Fruit fly (Drosophila melanogaster) whole organism, embryonic: ENCODE data around the gene CG43797.

ENCODE experiments used
- Ada2b ChIP-seq: fragments of 200-800 bp; sonication (Bioruptor generic); IDR thresholded peaks from 2 replicates; pipeline ENCODE4 v1.3.6; 2022; ENCODE audit warnings: missing biosample characterization, missing genetic modification characterization
- Bteb2 ChIP-seq: fragments of 200-800 bp; sonication (Bioruptor generic); optimal IDR thresholded peaks from 2 replicates; lab custom pipeline; 2016; ENCODE audit warnings: missing biosample characterization, missing genetic modification characterization
- CG11247 ChIP-seq: fragments of 200-800 bp; sonication (Bioruptor generic); IDR thresholded peaks from 2 replicates; pipeline ENCODE4 v1.3.6; 2022; ENCODE audit warnings: missing biosample characterization, missing genetic modification characterization
- CG12769 ChIP-seq: fragments of 200-800 bp; sonication (Bioruptor generic); optimal IDR thresholded peaks from 2 replicates; lab custom pipeline; 2019; ENCODE audit warnings: missing biosample characterization, mild to moderate bottlenecking, missing genetic modification characterization, moderate library complexity
- CG14014 ChIP-seq: fragments of 200-800 bp; sonication (Bioruptor generic); IDR thresholded peaks from 2 replicates; pipeline ENCODE4 v1.3.6; 2022; ENCODE audit warnings: missing biosample characterization, missing genetic modification characterization
- CG15269 ChIP-seq: fragments of 200-800 bp; sonication (Bioruptor generic); optimal IDR thresholded peaks from 2 replicates; lab custom pipeline; 2018; ENCODE audit warnings: missing biosample characterization, mild to moderate bottlenecking, missing genetic modification characterization, moderate library complexity
- CG17802 ChIP-seq: fragments of 200-800 bp; sonication (Bioruptor generic); optimal IDR thresholded peaks from 2 replicates; lab custom pipeline; 2018; ENCODE audit warnings: missing biosample characterization, mild to moderate bottlenecking, missing genetic modification characterization, moderate library complexity
- CG2120 ChIP-seq: fragments of 200-800 bp; sonication (Bioruptor generic); optimal IDR thresholded peaks from 3 replicates; lab custom pipeline; 2016; ENCODE audit warnings: missing biosample characterization, missing genetic modification characterization
- CG4360 ChIP-seq: fragments of 200-800 bp; sonication (Bioruptor generic); IDR thresholded peaks from 2 replicates; pipeline ENCODE4 v1.3.6; 2022; ENCODE audit warnings: missing biosample characterization, missing genetic modification characterization
- CG5180 ChIP-seq: fragments of 200-800 bp; sonication (Bioruptor generic); optimal IDR thresholded peaks from 3 replicates; lab custom pipeline; 2017; ENCODE audit warnings: missing biosample characterization, missing genetic modification characterization, mild to moderate bottlenecking, moderate library complexity, missing genetic modification reagents
- CG6689 ChIP-seq: fragments of 200-800 bp; sonication (Bioruptor generic); IDR thresholded peaks from 2 replicates; pipeline ENCODE4 v1.3.6; 2022; ENCODE audit warnings: missing biosample characterization, missing genetic modification characterization
- CG6765 ChIP-seq: fragments of 200-800 bp; sonication (Bioruptor generic); optimal IDR thresholded peaks from 3 replicates; lab custom pipeline; 2017; ENCODE audit warnings: missing biosample characterization, mild to moderate bottlenecking, missing genetic modification characterization
- CG8388 ChIP-seq: fragments of 200-800 bp; sonication (Bioruptor generic); optimal IDR thresholded peaks from 2 replicates; lab custom pipeline; 2019; ENCODE audit warnings: missing biosample characterization, mild to moderate bottlenecking, missing genetic modification characterization, moderate library complexity
- Dll ChIP-seq: fragments of 200-800 bp; sonication (Bioruptor generic); IDR thresholded peaks from 4 replicates; pipeline ENCODE4 v1.3.6; 2022; ENCODE audit warnings: missing biosample characterization, missing genetic modification characterization; ENCODE audit not compliant: partially characterized antibody
- Doc2 ChIP-seq: fragments of 200-800 bp; sonication (Bioruptor generic); IDR thresholded peaks from 2 replicates; pipeline ENCODE4 v1.3.6; 2022; ENCODE audit warnings: missing biosample characterization, missing genetic modification characterization
- H15 ChIP-seq: fragments of 200-800 bp; sonication (Bioruptor generic); IDR thresholded peaks from 3 replicates; pipeline ENCODE4 v1.3.6; 2022; ENCODE audit warnings: missing biosample characterization, missing genetic modification characterization
- Hmr ChIP-seq: fragments of 200-800 bp; sonication (Bioruptor generic); optimal IDR thresholded peaks from 3 replicates; lab custom pipeline; 2017; ENCODE audit warnings: mild to moderate bottlenecking, missing biosample characterization, missing genetic modification reagents, missing genetic modification characterization
- Hr78 ChIP-seq, 2 experiments: fragments of 200-800 bp in 1 of 2; fragments of >200 bp in 1 of 2; sonication (Bioruptor generic) in 1 of 2; optimal IDR thresholded peaks; 2 replicates each; lab custom pipeline; 2017 to 2019; ENCODE audit warnings: missing biosample characterization in 2 of 2, missing genetic modification characterization in 2 of 2, mild to moderate bottlenecking in 1 of 2, moderate library complexity in 1 of 2
- NC2α ChIP-seq: fragments of 200-800 bp; sonication (Bioruptor generic); optimal IDR thresholded peaks from 2 replicates; lab custom pipeline; 2016; ENCODE audit warnings: missing biosample characterization, missing genetic modification characterization
- Nf-YB ChIP-seq: fragments of 200-800 bp; sonication (Bioruptor generic); optimal IDR thresholded peaks from 3 replicates; lab custom pipeline; 2019; ENCODE audit warnings: missing biosample characterization, mild to moderate bottlenecking, missing genetic modification characterization, moderate library complexity
- Ptx1 ChIP-seq: fragments of 200-800 bp; sonication (Bioruptor generic); IDR thresholded peaks from 2 replicates; pipeline ENCODE4 v1.3.6; 2022; ENCODE audit warnings: missing biosample characterization, missing genetic modification characterization
- Sox102F ChIP-seq: fragments of 200-800 bp; sonication (Bioruptor generic); optimal IDR thresholded peaks from 2 replicates; lab custom pipeline; 2018; ENCODE audit warnings: missing biosample characterization, mild to moderate bottlenecking, missing genetic modification characterization, moderate library complexity
- Xrp1 ChIP-seq: fragments of 200-800 bp; sonication (Bioruptor generic); IDR thresholded peaks from 2 replicates; pipeline ENCODE4 v1.3.6; 2022; ENCODE audit warnings: missing biosample characterization, missing genetic modification characterization
- ara ChIP-seq: fragments of 200-800 bp; sonication (Bioruptor generic); IDR thresholded peaks from 2 replicates; pipeline ENCODE4 v1.3.6; 2022; ENCODE audit warnings: missing biosample characterization, missing genetic modification characterization
- bowl ChIP-seq: fragments of 200-800 bp; sonication (Bioruptor generic); IDR thresholded peaks from 2 replicates; pipeline ENCODE4 v1.3.6; 2022; ENCODE audit warnings: missing biosample characterization, missing genetic modification characterization
- chif ChIP-seq, 2 experiments: fragments of 200-800 bp; sonication (Bioruptor generic); optimal IDR thresholded peaks; 3 replicates each; lab custom pipeline; 2016; ENCODE audit warnings: missing biosample characterization in 2 of 2, missing genetic modification characterization in 2 of 2
- crc ChIP-seq: fragments of 200-800 bp; sonication (Bioruptor generic); optimal IDR thresholded peaks from 2 replicates; lab custom pipeline; 2016; ENCODE audit warnings: missing biosample characterization, missing genetic modification characterization
- croc ChIP-seq: fragments of 200-800 bp; sonication (Bioruptor generic); conservative IDR thresholded peaks from 3 replicates; pipeline ENCODE4 v1.3.6; 2022; ENCODE audit warnings: missing biosample characterization, missing genetic modification characterization
- dysf ChIP-seq: fragments of 200-800 bp; sonication (Bioruptor generic); IDR thresholded peaks from 3 replicates; pipeline ENCODE4 v1.3.6; 2022; ENCODE audit warnings: missing biosample characterization, missing genetic modification characterization
- ftz-f1 ChIP-seq: fragments of 200-800 bp; sonication (Bioruptor generic); optimal IDR thresholded peaks from 2 replicates; lab custom pipeline; 2016; ENCODE audit warnings: missing biosample characterization, missing genetic modification characterization
- gcm2 ChIP-seq: fragments of 200-800 bp; sonication (Bioruptor generic); optimal IDR thresholded peaks from 2 replicates; lab custom pipeline; 2016; ENCODE audit warnings: missing biosample characterization, missing genetic modification characterization
- gem ChIP-seq: fragments of 200-800 bp; sonication (Bioruptor generic); optimal IDR thresholded peaks from 2 replicates; lab custom pipeline; 2019; ENCODE audit warnings: missing biosample characterization, mild to moderate bottlenecking, missing genetic modification characterization, moderate library complexity
- h ChIP-seq: fragments of >200 bp; optimal IDR thresholded peaks from 2 replicates; lab custom pipeline; 2017
- ind ChIP-seq: fragments of 200-800 bp; sonication (Bioruptor generic); optimal IDR thresholded peaks from 3 replicates; lab custom pipeline; 2016; ENCODE audit warnings: missing biosample characterization, missing genetic modification characterization
- insv ChIP-seq, 2 experiments: fragments of 200-800 bp; sonication (Bioruptor generic); optimal IDR thresholded peaks; 3 replicates each; lab custom pipeline; 2016 to 2018; ENCODE audit warnings: missing biosample characterization in 2 of 2, missing genetic modification characterization in 2 of 2
- luna ChIP-seq: fragments of 200-800 bp; sonication (Bioruptor generic); optimal IDR thresholded peaks from 2 replicates; lab custom pipeline; 2016; ENCODE audit warnings: missing biosample characterization, missing genetic modification characterization
- maf-S ChIP-seq: fragments of 200-800 bp; sonication (Bioruptor generic); optimal IDR thresholded peaks from 2 replicates; lab custom pipeline; 2016; ENCODE audit warnings: missing biosample characterization, missing genetic modification characterization
- nau ChIP-seq: fragments of 200-800 bp; sonication (Bioruptor generic); optimal IDR thresholded peaks from 3 replicates; lab custom pipeline; 2017; ENCODE audit warnings: missing biosample characterization, mild to moderate bottlenecking, missing genetic modification characterization, missing genetic modification reagents
- nom ChIP-seq: fragments of 200-800 bp; sonication (Bioruptor generic); optimal IDR thresholded peaks from 2 replicates; lab custom pipeline; 2017; ENCODE audit warnings: missing biosample characterization, missing genetic modification characterization, mild to moderate bottlenecking, moderate library complexity, missing genetic modification reagents
- otp ChIP-seq: fragments of 200-800 bp; sonication (Bioruptor generic); IDR thresholded peaks from 3 replicates; pipeline ENCODE4, ENCODE4 v1.3.6; 2022; ENCODE audit warnings: missing biosample characterization, missing genetic modification characterization
- pan ChIP-seq, 4 experiments: fragments of >200 bp in 3 of 4; fragments of 200-800 bp in 1 of 4; sonication (Bioruptor generic) in 1 of 4; optimal IDR thresholded peaks in 3 of 4; IDR thresholded peaks in 1 of 4; 2 replicates each; pipeline versions ENCODE4 v1.3.6 to Lab custom; 2017 to 2022; ENCODE audit warnings: missing biosample characterization in 2 of 4, missing genetic modification characterization in 2 of 4, mixed read lengths in 1 of 4
- pb ChIP-seq: fragments of 200-800 bp; sonication (Bioruptor generic); optimal IDR thresholded peaks from 3 replicates; lab custom pipeline; 2016; ENCODE audit warnings: missing biosample characterization, missing genetic modification characterization
- pita ChIP-seq: fragments of 200-800 bp; sonication (Bioruptor generic); optimal IDR thresholded peaks from 2 replicates; lab custom pipeline; 2017; ENCODE audit warnings: missing biosample characterization, mild to moderate bottlenecking, missing genetic modification characterization
- run ChIP-seq: fragments of 200-800 bp; sonication (Bioruptor generic); optimal IDR thresholded peaks from 3 replicates; lab custom pipeline; 2018; ENCODE audit warnings: missing biosample characterization, mild to moderate bottlenecking, missing genetic modification characterization
- scrt ChIP-seq: fragments of 200-800 bp; sonication (Bioruptor generic); optimal IDR thresholded peaks from 2 replicates; lab custom pipeline; 2018; ENCODE audit warnings: missing biosample characterization, mild to moderate bottlenecking, missing genetic modification characterization, moderate library complexity
- slp2 ChIP-seq: fragments of 200-800 bp; sonication (Bioruptor generic); optimal IDR thresholded peaks from 2 replicates; lab custom pipeline; 2016; ENCODE audit warnings: missing biosample characterization, missing genetic modification characterization
- tll ChIP-seq, 2 experiments: fragments of 200-800 bp in 1 of 2; fragments of >200 bp in 1 of 2; sonication (Bioruptor generic) in 1 of 2; optimal IDR thresholded peaks; 2 replicates each; lab custom pipeline; 2017 to 2019; ENCODE audit warnings: missing biosample characterization in 2 of 2, missing genetic modification characterization in 2 of 2, mild to moderate bottlenecking in 1 of 2, moderate library complexity in 1 of 2
- usp ChIP-seq: fragments of >200 bp; optimal IDR thresholded peaks from 2 replicates; lab custom pipeline; 2017; ENCODE audit warnings: missing biosample characterization, missing genetic modification characterization
- vvl ChIP-seq: fragments of 200-800 bp; sonication (Bioruptor generic); IDR thresholded peaks from 2 replicates; pipeline ENCODE4 v1.3.6; 2022; ENCODE audit warnings: missing biosample characterization, missing genetic modification characterization

Gene CG43797

dm6 chr2L:4021608-4022342 is 22.0 kb downstream of the CG43797 start (continued):
- TF ChIP-seq croc (GFP tag; lab: Robert Waterston, UW) (no peak), CG2120 (GFP tag; lab: Kevin White, UChicago) (no peak), Sox102F (GFP tag; lab: Kevin White, UChicago) (no peak), bowl (GFP tag; lab: Robert Waterston, UW) (no peak), Ptx1 (GFP tag; lab: Robert Waterston, UW) (no peak), gcm2 (GFP tag; lab: Kevin White, UChicago) (no peak), nom (GFP tag; lab: Kevin White, UChicago) (no peak), scrt (no peak), tll (GFP tag; optimal IDR thresholded peaks at IDR 0.05; lab: Kevin White, UChicago) (peak in 1 of 2 experiments; percentile 49), Ada2b (GFP tag; lab: Robert Waterston, UW) (no peak), h (lab: Kevin White, UChicago) (no peak), CG6765 (GFP tag; lab: Kevin White, UChicago) (no peak), Dll (no peak), pan (optimal IDR thresholded peaks at IDR 0.05; lab: Kevin White, UChicago) (no peak), pan (GFP tag; optimal IDR thresholded peaks at IDR 0.05 in 1 of 2, IDR thresholded peaks at IDR 0.05 in 1 of 2) (no peak), CG17802 (tag; lab: Kevin White, UChicago) (no peak), CG6689 (GFP tag; lab: Robert Waterston, UW) (peak; percentile 19; the same call in 1 of the 2 replicates), CG12769 (no peak), vvl (GFP tag; lab: Robert Waterston, UW) (no peak), Bteb2 (GFP tag; lab: Kevin White, UChicago) (no peak), chif (GFP tag; optimal IDR thresholded peaks at IDR 0.05; lab: Kevin White, UChicago) (no peak), Doc2 (GFP tag; lab: Robert Waterston, UW) (no peak), ind (GFP tag; lab: Kevin White, UChicago) (no peak), dysf (GFP tag; lab: Robert Waterston, UW) (no peak), pb (GFP tag; lab: Kevin White, UChicago) (no peak), Xrp1 (GFP tag; lab: Robert Waterston, UW) (peak; percentile 47; the same call in 1 of the 2 replicates), crc (GFP tag; lab: Kevin White, UChicago) (no peak), ftz-f1 (GFP tag; lab: Kevin White, UChicago) (no peak), luna (no peak), slp2 (GFP tag; lab: Kevin White, UChicago) (no peak), Hr78 (GFP tag; optimal IDR thresholded peaks at IDR 0.05; lab: Kevin White, UChicago) (no peak), CG14014 (no peak), CG4360 (GFP tag; lab: Robert Waterston, UW) (0 out of 2 replicates have a peak, but pooled peaks have one; percentile 29), pita (GFP tag; lab: Kevin White, UChicago) (no peak), NC2α (GFP tag; lab: Kevin White, UChicago) (no peak), CG5180 (GFP tag; lab: Kevin White, UChicago) (peak; percentile 42), usp (GFP tag; lab: Kevin White, UChicago) (no peak), gem (tag; lab: Kevin White, UChicago) (peak; percentile 33), Nf-YB (GFP tag; lab: Kevin White, UChicago) (no peak), maf-S (GFP tag; lab: Kevin White, UChicago) (no peak), Hmr (GFP tag; lab: Kevin White, UChicago) (no peak), CG8388 (GFP tag; lab: Kevin White, UChicago) (no peak), CG15269 (tag; lab: Kevin White, UChicago) (no peak), run (tag; lab: Kevin White, UChicago) (no peak), insv (GFP tag; optimal IDR thresholded peaks at IDR 0.05; lab: Kevin White, UChicago) (no peak), H15 (GFP tag; lab: Robert Waterston, UW) (no peak), ara (GFP tag; lab: Robert Waterston, UW) (no peak; the same call in 1 of the 2 replicates), CG11247 (GFP tag; lab: Robert Waterston, UW) (no peak), nau (GFP tag; lab: Kevin White, UChicago) (no peak), otp (0 out of 3 replicates have a peak, but pooled peaks have one; percentile 8)
